Worm (Caenorhabditis elegans) whole organism, midembryonic: ENCODE data around the gene mig-23.

ENCODE experiments used
- T22C8.4 ChIP-seq: fragments of 200-800 bp; sonication (Bioruptor generic); IDR thresholded peaks from 2 replicates; pipeline ENCODE4 v1.3.6; 2022; ENCODE audit warnings: missing genetic modification characterization, missing compliant biosample characterization
- flt-1 ChIP-seq: fragments of 200-800 bp; sonication (Bioruptor generic); IDR thresholded peaks from 2 replicates; pipeline ENCODE4 v1.3.6; 2022; ENCODE audit warnings: missing genetic modification characterization, missing compliant biosample characterization
- ref-1 ChIP-seq: fragments of 200-800 bp; sonication (Bioruptor generic); conservative IDR thresholded peaks from 2 replicates; pipeline ENCODE4 v1.3.6; 2022; ENCODE audit warnings: missing genetic modification reagents, missing genetic modification characterization, missing compliant biosample characterization

DNA sequence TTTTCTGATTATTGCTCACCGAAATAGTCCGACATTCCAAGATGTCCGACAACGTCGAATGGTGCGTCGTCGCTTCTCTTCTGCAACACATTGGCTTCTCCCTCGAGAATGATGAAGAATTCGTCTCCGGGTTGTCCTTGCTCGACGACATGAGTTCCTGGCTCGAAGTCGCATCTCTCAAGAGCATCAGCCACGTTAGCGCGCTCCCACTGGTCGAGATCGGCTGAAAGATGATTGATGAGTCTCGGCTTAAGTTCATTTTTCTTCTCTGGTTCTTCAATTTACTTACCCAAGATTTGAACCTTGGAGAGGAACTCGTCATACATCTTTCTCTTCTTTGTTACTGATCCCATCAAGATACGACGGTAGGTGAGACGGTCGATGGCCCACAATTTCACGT lies 23.5 kb upstream of the mig-23 start:
- TF ChIP-seq ref-1: no peak
- no peak for TF ChIP-seq flt-1
- TF ChIP-seq T22C8.4 (GFP tag; lab: Robert Waterston, UW): no peak
